Worm (Caenorhabditis elegans): ENCODE results near the gene R04A9.7.

DNA sequence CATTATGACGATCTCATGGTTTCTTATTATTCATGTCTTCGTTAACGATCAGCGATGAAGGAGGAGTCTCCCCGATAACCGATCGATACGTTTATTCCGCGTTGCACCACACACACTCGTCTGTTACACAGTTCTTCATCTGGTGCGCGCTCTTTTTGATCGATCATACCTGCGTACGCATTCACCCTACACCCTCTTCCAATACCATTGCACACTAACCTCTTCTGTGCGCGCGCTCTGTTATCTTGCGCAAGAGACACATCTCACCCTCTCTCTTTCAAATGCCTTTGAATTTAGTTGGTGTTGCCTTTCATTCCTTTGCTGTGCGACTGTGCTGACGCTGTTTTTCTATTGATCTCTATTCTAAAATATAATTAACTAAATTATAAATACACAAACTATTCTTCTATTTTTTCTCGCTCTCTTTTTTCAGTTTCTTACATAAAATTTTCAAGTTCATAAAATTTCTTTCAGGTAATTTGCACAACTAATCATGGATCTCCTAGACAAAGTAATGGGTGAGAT, 22.9 kb downstream of the R04A9.7 start, which contains the start of gene nrde-3:
- TF ChIP-seq K11D2.4 (GFP tag; IDR thresholded peaks at IDR 0.05) (no peak), sea-2 (GFP tag; IDR thresholded peaks at IDR 0.05) (no peak), tlf-1 (GFP tag; optimal IDR thresholded peaks at IDR 0.05) (no peak), rec-8 (tag; optimal IDR thresholded peaks at IDR 0.05) (no peak), Y53F4B.3 (GFP tag; IDR thresholded peaks at IDR 0.05) (no peak), pha-4 (tag; optimal IDR thresholded peaks at IDR 0.05) (no peak), ZK185.1 (tag; optimal IDR thresholded peaks at IDR 0.05; ENCODE audit: poor library complexity, severe bottlenecking) (no peak), lin-35 (GFP tag; optimal IDR thresholded peaks at IDR 0.05) (no peak), xnd-1 (tag; optimal IDR thresholded peaks at IDR 0.05) (no peak), unc-62 (GFP tag; optimal IDR thresholded peaks at IDR 0.05) (no peak), dpl-1 (GFP tag; optimal IDR thresholded peaks at IDR 0.05) (no peak), ztf-3 (GFP tag; optimal IDR thresholded peaks at IDR 0.05) (no peak), F52B5.7 (tag; optimal IDR thresholded peaks at IDR 0.05) (no peak)
